Fruit fly (Drosophila melanogaster): ENCODE results near the gene Prx4.
A peak's percentile ranks its signal among the peaks of the same experiment; 100 is the strongest.

DNA sequence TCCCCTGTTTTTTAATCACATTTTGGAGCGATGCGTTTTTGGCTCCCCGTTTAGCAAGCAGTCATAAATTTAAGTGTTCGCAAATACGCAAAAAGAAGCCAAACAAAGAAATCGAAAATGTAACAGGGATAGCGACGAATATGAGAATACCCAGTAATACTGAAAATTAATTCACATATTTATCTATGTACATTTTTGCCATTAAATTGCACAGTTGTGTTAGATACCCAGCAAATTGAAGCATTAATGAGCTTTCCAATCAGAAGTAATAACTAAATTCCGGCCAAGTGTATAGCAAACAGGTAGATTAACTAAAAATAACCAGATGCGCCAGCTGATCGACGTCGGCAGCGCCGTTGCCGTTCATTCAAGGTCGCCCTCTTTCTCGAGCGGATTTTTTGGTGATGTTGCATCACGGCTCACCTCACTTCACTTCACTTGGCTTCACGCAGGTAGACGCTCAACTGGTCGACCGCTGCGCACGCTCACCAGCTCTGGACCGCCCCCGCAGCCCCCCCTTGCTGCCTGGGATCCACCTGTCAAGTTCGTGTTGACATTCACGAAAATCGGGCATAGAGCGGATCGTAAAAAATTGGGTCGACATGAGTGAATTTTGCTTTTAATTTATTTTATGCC lies 5.1 kb upstream of the Prx4 start:
- TF ChIP-seq Jra (GFP tag; optimal IDR thresholded peaks at IDR 0.05) (peak; percentile 13), GATAd (GFP tag; optimal IDR thresholded peaks at IDR 0.05) (no peak)
